Worm (Caenorhabditis elegans) whole organism, late embryonic: Measurements from ENCODE around the gene C17H12.5.
"Not testable (repeated sequence)": the region's sequence is repeated elsewhere in the genome, so short reads cannot be mapped to it uniquely, and the experiment has no call there.

Experiments used
- Y22D7AL.16 ChIP-seq: sonication (generic microtip); optimal IDR thresholded peaks from 2 replicates; lab custom pipeline; 2016; ENCODE audit warnings: missing genetic modification characterization, missing compliant biosample characterization
- ahr-1 ChIP-seq: sonication (generic microtip); optimal IDR thresholded peaks from 2 replicates; lab custom pipeline; 2016; ENCODE audit warnings: missing genetic modification characterization, missing compliant biosample characterization
- ceh-18 ChIP-seq: sonication (generic microtip); optimal IDR thresholded peaks from 2 replicates; lab custom pipeline; 2016; ENCODE audit warnings: missing genetic modification characterization, missing compliant biosample characterization
- ceh-19 ChIP-seq: fragments of 200-800 bp; sonication (Bioruptor generic); optimal IDR thresholded peaks from 2 replicates; lab custom pipeline; 2018; ENCODE audit warnings: mild to moderate bottlenecking, missing genetic modification characterization, missing compliant biosample characterization
- ceh-2 ChIP-seq: sonication (generic microtip); optimal IDR thresholded peaks from 2 replicates; lab custom pipeline; 2016; ENCODE audit warnings: missing genotype, missing genetic modification characterization, missing compliant biosample characterization
- ceh-31 ChIP-seq: sonication (generic microtip); optimal IDR thresholded peaks from 2 replicates; lab custom pipeline; 2016; ENCODE audit warnings: missing genetic modification characterization, missing compliant biosample characterization
- ceh-45 ChIP-seq: fragments of 200-800 bp; sonication (Bioruptor generic); IDR thresholded peaks from 2 replicates; pipeline ENCODE4 v1.3.6; 2022; ENCODE audit warnings: missing genetic modification reagents, missing genetic modification characterization, missing compliant biosample characterization
- ceh-48 ChIP-seq: sonication (generic microtip); optimal IDR thresholded peaks from 2 replicates; lab custom pipeline; 2016; ENCODE audit warnings: missing genetic modification characterization, inconsistent platforms, missing compliant biosample characterization
- ceh-9 ChIP-seq: sonication (generic microtip); optimal IDR thresholded peaks from 2 replicates; lab custom pipeline; 2016; ENCODE audit warnings: mild to moderate bottlenecking, missing genetic modification characterization, inconsistent platforms, missing compliant biosample characterization
- che-1 ChIP-seq: sonication (generic microtip); optimal IDR thresholded peaks from 2 replicates; lab custom pipeline; 2016; ENCODE audit warnings: mild to moderate bottlenecking, missing genetic modification characterization, missing compliant biosample characterization
- dve-1 ChIP-seq: sonication (generic microtip); optimal IDR thresholded peaks from 2 replicates; lab custom pipeline; 2017; ENCODE audit warnings: antibody characterized with exemption, mild to moderate bottlenecking, missing genetic modification characterization, missing compliant biosample characterization
- elt-2 ChIP-seq: sonication (generic microtip); optimal IDR thresholded peaks from 2 replicates; lab custom pipeline; 2016; ENCODE audit warnings: missing genetic modification reagents, missing genetic modification characterization, missing compliant biosample characterization
- ets-4 ChIP-seq: sonication (generic microtip); optimal IDR thresholded peaks from 2 replicates; lab custom pipeline; 2016; ENCODE audit warnings: missing genetic modification characterization, missing compliant biosample characterization
- eyg-1 ChIP-seq: sonication (generic microtip); optimal IDR thresholded peaks from 2 replicates; lab custom pipeline; 2016; ENCODE audit warnings: missing genotype, missing genetic modification characterization, missing compliant biosample characterization
- fax-1 ChIP-seq: sonication (generic microtip); optimal IDR thresholded peaks from 2 replicates; lab custom pipeline; 2016; ENCODE audit warnings: missing genotype, missing genetic modification characterization, missing compliant biosample characterization
- gmeb-2 ChIP-seq: sonication (generic microtip); optimal IDR thresholded peaks from 2 replicates; lab custom pipeline; 2016; ENCODE audit warnings: missing genetic modification characterization, inconsistent platforms, missing compliant biosample characterization
- hlh-6 ChIP-seq: sonication (generic microtip); optimal IDR thresholded peaks from 2 replicates; lab custom pipeline; 2016; ENCODE audit warnings: missing genotype, missing genetic modification characterization, missing compliant biosample characterization
- hlh-8 ChIP-seq: sonication (generic microtip); optimal IDR thresholded peaks from 2 replicates; lab custom pipeline; 2016; ENCODE audit warnings: missing genotype, missing genetic modification characterization, missing compliant biosample characterization
- lin-11 ChIP-seq: fragments of 200-800 bp; sonication (Bioruptor generic); optimal IDR thresholded peaks from 2 replicates; lab custom pipeline; 2018; ENCODE audit warnings: mild to moderate bottlenecking, missing genetic modification characterization, missing compliant biosample characterization
- madf-2 ChIP-seq: sonication (generic microtip); optimal IDR thresholded peaks from 2 replicates; lab custom pipeline; 2017; ENCODE audit warnings: missing genetic modification characterization, missing compliant biosample characterization
- mec-3 ChIP-seq: sonication (generic microtip); optimal IDR thresholded peaks from 2 replicates; lab custom pipeline; 2016; ENCODE audit warnings: borderline replicate concordance, missing genetic modification characterization, missing compliant biosample characterization
- nfya-1 ChIP-seq: sonication (generic microtip); optimal IDR thresholded peaks from 2 replicates; lab custom pipeline; 2017; ENCODE audit warnings: missing genetic modification characterization, mild to moderate bottlenecking, missing compliant biosample characterization, antibody characterized with exemption, moderate library complexity
- nhr-11 ChIP-seq: fragments of 150-350 bp; optimal IDR thresholded peaks from 2 replicates; lab custom pipeline; 2014; ENCODE audit warnings: missing biosample characterization, missing genetic modification characterization
- nhr-232 ChIP-seq: sonication (generic microtip); optimal IDR thresholded peaks from 2 replicates; lab custom pipeline; 2016; ENCODE audit warnings: missing genetic modification characterization, missing compliant biosample characterization
- odd-2 ChIP-seq: sonication (generic microtip); optimal IDR thresholded peaks from 2 replicates; lab custom pipeline; 2017; ENCODE audit warnings: antibody characterized with exemption, mild to moderate bottlenecking, missing genetic modification characterization, missing compliant biosample characterization
- pag-3 ChIP-seq: sonication (generic microtip); optimal IDR thresholded peaks from 2 replicates; lab custom pipeline; 2016; ENCODE audit warnings: missing compliant biosample characterization, missing genetic modification characterization, borderline replicate concordance
- pax-1 ChIP-seq: fragments of 150-350 bp; optimal IDR thresholded peaks from 2 replicates; lab custom pipeline; 2014; ENCODE audit warnings: missing biosample characterization, missing genetic modification characterization
- pha-2 ChIP-seq: sonication (generic microtip); optimal IDR thresholded peaks from 2 replicates; lab custom pipeline; 2017; ENCODE audit warnings: mild to moderate bottlenecking, missing genetic modification characterization, missing compliant biosample characterization
- pqm-1 ChIP-seq: sonication (generic microtip); optimal IDR thresholded peaks from 2 replicates; lab custom pipeline; 2016; ENCODE audit warnings: missing genetic modification characterization, missing compliant biosample characterization
- ref-2 ChIP-seq: sonication (generic microtip); optimal IDR thresholded peaks from 2 replicates; lab custom pipeline; 2016; ENCODE audit warnings: missing genetic modification characterization, missing compliant biosample characterization
- rnt-1 ChIP-seq: sonication (generic microtip); optimal IDR thresholded peaks from 2 replicates; lab custom pipeline; 2016; ENCODE audit warnings: missing genetic modification characterization, missing compliant biosample characterization
- sdc-2 ChIP-seq: sonication (generic microtip); optimal IDR thresholded peaks from 2 replicates; lab custom pipeline; 2016; ENCODE audit warnings: missing genotype, missing genetic modification characterization, missing compliant biosample characterization
- sox-2 ChIP-seq: fragments of 200-800 bp; sonication (Bioruptor generic); IDR thresholded peaks from 2 replicates; pipeline ENCODE4 v1.3.6; 2022; ENCODE audit warnings: missing genetic modification reagents, missing genetic modification characterization, missing compliant biosample characterization
- tbx-2 ChIP-seq: sonication (generic microtip); optimal IDR thresholded peaks from 2 replicates; lab custom pipeline; 2016; ENCODE audit warnings: missing genetic modification characterization, missing compliant biosample characterization
- ttx-3 ChIP-seq: sonication (generic microtip); optimal IDR thresholded peaks from 2 replicates; lab custom pipeline; 2016; ENCODE audit warnings: missing genetic modification reagents, missing genetic modification characterization, missing compliant biosample characterization
- unc-55 ChIP-seq: sonication (generic microtip); optimal IDR thresholded peaks from 2 replicates; lab custom pipeline; 2017; ENCODE audit warnings: missing biosample characterization, missing genetic modification reagents, missing genetic modification characterization
- ztf-16 ChIP-seq: sonication (generic microtip); optimal IDR thresholded peaks from 2 replicates; lab custom pipeline; 2017; ENCODE audit warnings: missing genetic modification characterization, missing compliant biosample characterization

Gene C17H12.5

ce11 chrIV:6832194-6832593, 14.7 kb upstream of the C17H12.5 start:
- TF ChIP-seq tbx-2 = no peak
- no peak for TF ChIP-seq nfya-1 (tag; lab: Kevin White, UChicago)
- TF ChIP-seq pag-3 (tag; lab: Kevin White, UChicago) = no peak
- TF ChIP-seq ztf-16 (tag; lab: Kevin White, UChicago) = no peak
- TF ChIP-seq ttx-3 (tag; lab: Kevin White, UChicago) = no peak
- no peak for TF ChIP-seq eyg-1 (tag; lab: Kevin White, UChicago)
- TF ChIP-seq ceh-18 (tag; lab: Kevin White, UChicago) = no peak
- no peak for TF ChIP-seq mec-3 (tag; lab: Kevin White, UChicago)
- no peak for TF ChIP-seq pqm-1
- TF ChIP-seq hlh-8 (tag; lab: Kevin White, UChicago) = no peak
- TF ChIP-seq hlh-6 (tag; lab: Kevin White, UChicago) = no peak
- TF ChIP-seq nhr-232 (tag; lab: Kevin White, UChicago) = no peak
- TF ChIP-seq ceh-2 (tag; lab: Kevin White, UChicago) = no peak
- TF ChIP-seq ref-2 (tag; lab: Kevin White, UChicago) = no peak
- TF ChIP-seq, all 69 proteins: peak for 0

DNA sequence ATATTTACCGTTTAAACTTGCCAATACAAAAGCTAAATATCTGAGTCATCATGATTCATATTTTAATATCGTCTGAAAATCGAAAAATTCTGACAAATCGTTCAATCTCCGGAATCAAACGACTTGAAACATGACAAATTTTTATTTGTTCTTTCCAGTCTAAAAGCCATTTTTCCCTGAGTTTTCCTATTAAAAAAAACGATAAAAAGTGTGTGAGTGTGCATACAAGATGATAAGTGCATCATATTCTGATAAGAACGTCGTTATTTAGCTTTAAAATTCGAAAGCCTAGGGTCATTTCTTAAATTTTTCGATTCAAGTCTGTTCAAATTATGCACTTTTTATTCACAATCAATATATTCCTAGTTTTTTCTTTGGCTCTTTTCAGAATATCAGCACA, 12.4 kb upstream of the C17H12.5 start, which contains the start of gene H20E11.1:
Gene H20E11.1 (plus strand): TSS at position 244 of the 400 bp plus-strand sequence.
- TF ChIP-seq lin-11 = no peak
- TF ChIP-seq hlh-6 (tag; lab: Kevin White, UChicago) = no peak
- no peak for TF ChIP-seq hlh-8 (tag; lab: Kevin White, UChicago)
- TF ChIP-seq ets-4 (tag; lab: Kevin White, UChicago) = no peak
- no peak for TF ChIP-seq che-1 (tag; lab: Kevin White, UChicago)
- no peak for TF ChIP-seq pha-2 (tag; lab: Kevin White, UChicago)
- TF ChIP-seq pag-3 (tag; lab: Kevin White, UChicago) = no peak

- TF ChIP-seq ceh-9 (tag; lab: Kevin White, UChicago); dve-1; Y22D7AL.16 (tag; lab: Kevin White, UChicago): not testable (repeated sequence)
Measured at ce11 chrIV:6827477-6827876, 10.0 kb upstream of the C17H12.5 start, which contains the start of gene H20E11.2. H20E11.2 (plus strand) TSS chrIV:6827777.

- TF ChIP-seq tbx-2 (no peak), sdc-2 (tag; lab: Kevin White, UChicago) (no peak), ceh-31 (tag; lab: Kevin White, UChicago) (no peak)
Measured at ce11 chrIV:6824622-6825021, 7.2 kb upstream of the C17H12.5 start, which contains the start of gene H20E11.3. H20E11.3 (plus strand) TSS chrIV:6824816.

ce11 chrIV:6822406-6822805, 5.0 kb upstream of the C17H12.5 start, which contains the start of gene C17H12.6:
C17H12.6 (minus strand) TSS chrIV:6822506.
- no peak for TF ChIP-seq odd-2
- TF ChIP-seq mec-3 (tag; lab: Kevin White, UChicago) = no peak
- TF ChIP-seq dve-1 = no peak
- no peak for TF ChIP-seq gmeb-2 (tag; lab: Kevin White, UChicago)
- TF ChIP-seq ahr-1 (tag; lab: Kevin White, UChicago) = no peak
- TF ChIP-seq sox-2 (GFP tag; lab: Robert Waterston, UW) = no peak
- no peak for TF ChIP-seq pqm-1
- TF ChIP-seq fax-1 (tag; lab: Kevin White, UChicago) = no peak
- TF ChIP-seq rnt-1 (tag; lab: Kevin White, UChicago) = no peak
- no peak for TF ChIP-seq ceh-45 (GFP tag; lab: Robert Waterston, UW)
- TF ChIP-seq ceh-19 (GFP tag; lab: Kevin White, UChicago) = no peak
- TF ChIP-seq ceh-31 (tag; lab: Kevin White, UChicago) = no peak
- no peak for TF ChIP-seq elt-2 (tag; lab: Kevin White, UChicago)
- TF ChIP-seq ceh-9 (tag; lab: Kevin White, UChicago) = no peak
- TF ChIP-seq pax-1 (tag; lab: Kevin White, UChicago) = no peak
- TF ChIP-seq ttx-3 (tag; lab: Kevin White, UChicago) = no peak
- no peak for TF ChIP-seq ceh-48
- no peak for TF ChIP-seq nhr-11 (tag; lab: Kevin White, UChicago)
- no peak for TF ChIP-seq madf-2 (tag; lab: Kevin White, UChicago)
- no peak for TF ChIP-seq unc-55 (GFP tag; lab: Kevin White, UChicago)
